Worm (Caenorhabditis elegans) whole organism, L2 larva: ENCODE measurements around the gene B0024.13.

Experiments used
- C34F6.9 ChIP-seq: fragments of 150-350 bp; optimal IDR thresholded peaks from 2 replicates; lab custom pipeline; 2014; ENCODE audit warnings: missing biosample characterization, missing genetic modification characterization
- R02D3.7 ChIP-seq: fragments of 150-350 bp; optimal IDR thresholded peaks from 2 replicates; lab custom pipeline; 2014; ENCODE audit warnings: missing biosample characterization, missing genetic modification characterization
- Y55F3AM.14 ChIP-seq: fragments of 200-800 bp; sonication (Bioruptor generic); optimal IDR thresholded peaks from 2 replicates; lab custom pipeline; 2018; ENCODE audit warnings: mild to moderate bottlenecking, missing genetic modification characterization, missing compliant biosample characterization
- ZK546.5 ChIP-seq: sonication (generic microtip); optimal IDR thresholded peaks from 2 replicates; lab custom pipeline; 2017; ENCODE audit warnings: missing biosample characterization, missing genetic modification characterization
- aly-2 ChIP-seq: fragments of 150-350 bp; optimal IDR thresholded peaks from 2 replicates; lab custom pipeline; 2014; ENCODE audit warnings: missing biosample characterization, missing genetic modification characterization
- ama-1 ChIP-seq: fragments of 150-350 bp; optimal IDR thresholded peaks from 2 replicates; lab custom pipeline; 2018; ENCODE audit warnings: inconsistent platforms
- blmp-1 ChIP-seq: sonication (generic microtip); optimal IDR thresholded peaks from 2 replicates; lab custom pipeline; 2017; ENCODE audit warnings: missing genetic modification characterization, mild to moderate bottlenecking, missing compliant biosample characterization, antibody characterized with exemption, moderate library complexity; ENCODE audit not compliant: insufficient read depth
- ceh-16 ChIP-seq: fragments of 150-350 bp; optimal IDR thresholded peaks from 2 replicates; lab custom pipeline; 2014; ENCODE audit warnings: missing biosample characterization, missing genetic modification characterization
- ceh-82 ChIP-seq: fragments of 150-350 bp; optimal IDR thresholded peaks from 2 replicates; lab custom pipeline; 2014; ENCODE audit warnings: missing biosample characterization, missing genetic modification characterization
- crh-2 ChIP-seq: sonication (generic microtip); optimal IDR thresholded peaks from 2 replicates; lab custom pipeline; 2017; ENCODE audit warnings: missing biosample characterization, missing genetic modification characterization
- egl-27 ChIP-seq: sonication (generic microtip); optimal IDR thresholded peaks from 3 replicates; lab custom pipeline; 2017; ENCODE audit warnings: missing biosample characterization, missing genetic modification reagents, missing genetic modification characterization
- elt-1 ChIP-seq: fragments of 150-350 bp; optimal IDR thresholded peaks from 2 replicates; lab custom pipeline; 2014; ENCODE audit warnings: missing biosample characterization, missing genetic modification characterization
- elt-3 ChIP-seq: sonication (generic microtip); optimal IDR thresholded peaks from 2 replicates; lab custom pipeline; 2017; ENCODE audit warnings: missing biosample characterization, missing genetic modification characterization
- fos-1 ChIP-seq: fragments of 150-350 bp; optimal IDR thresholded peaks from 2 replicates; lab custom pipeline; 2014; ENCODE audit warnings: missing biosample characterization, missing genetic modification characterization
- gmeb-1 ChIP-seq: fragments of 150-350 bp; optimal IDR thresholded peaks from 2 replicates; lab custom pipeline; 2014; ENCODE audit warnings: missing biosample characterization, missing genetic modification characterization
- lin-11 ChIP-seq: fragments of 150-350 bp; sonication (generic microtip); optimal IDR thresholded peaks from 2 replicates; lab custom pipeline; 2014; ENCODE audit warnings: missing biosample characterization, missing genetic modification characterization, inconsistent platforms, mixed read lengths
- lin-13 ChIP-seq: fragments of 150-350 bp; optimal IDR thresholded peaks from 2 replicates; lab custom pipeline; 2014; ENCODE audit warnings: missing biosample characterization, missing genetic modification reagents, missing genetic modification characterization
- lin-39 ChIP-seq: fragments of 150-350 bp; optimal IDR thresholded peaks from 2 replicates; lab custom pipeline; 2014; ENCODE audit warnings: missing biosample characterization, missing genetic modification reagents, missing genetic modification characterization
- mbf-1 ChIP-seq: sonication (generic microtip); optimal IDR thresholded peaks from 2 replicates; lab custom pipeline; 2017; ENCODE audit warnings: missing biosample characterization, missing genetic modification characterization
- mdl-1 ChIP-seq, 2 experiments: fragments of 150-350 bp in 1 of 2; sonication (generic microtip) in 1 of 2; optimal IDR thresholded peaks; 2 replicates each; lab custom pipeline; 2017; ENCODE audit warnings: missing biosample characterization in 2 of 2, missing genetic modification characterization in 2 of 2
- nhr-11 ChIP-seq: fragments of 150-350 bp; optimal IDR thresholded peaks from 2 replicates; lab custom pipeline; 2014; ENCODE audit warnings: missing biosample characterization, missing genetic modification characterization
- nhr-129 ChIP-seq: fragments of 150-350 bp; optimal IDR thresholded peaks from 2 replicates; lab custom pipeline; 2014; ENCODE audit warnings: missing biosample characterization, missing genetic modification characterization
- nhr-23 ChIP-seq: fragments of 150-350 bp; optimal IDR thresholded peaks from 2 replicates; lab custom pipeline; 2014; ENCODE audit warnings: missing biosample characterization, missing genetic modification reagents, missing genetic modification characterization
- nhr-237 ChIP-seq: fragments of 150-350 bp; optimal IDR thresholded peaks from 2 replicates; lab custom pipeline; 2014; ENCODE audit warnings: missing biosample characterization, missing genetic modification characterization
- nhr-25 ChIP-seq: fragments of 150-350 bp; sonication (generic microtip); optimal IDR thresholded peaks from 3 replicates; lab custom pipeline; 2014; ENCODE audit warnings: missing biosample characterization, missing genetic modification characterization
- nhr-6 ChIP-seq: fragments of 150-350 bp; optimal IDR thresholded peaks from 2 replicates; lab custom pipeline; 2014; ENCODE audit warnings: missing biosample characterization, missing genetic modification characterization
- nhr-77 ChIP-seq: fragments of 150-350 bp; optimal IDR thresholded peaks from 2 replicates; lab custom pipeline; 2014; ENCODE audit warnings: missing biosample characterization, missing genetic modification characterization
- peb-1 ChIP-seq: fragments of 150-350 bp; optimal IDR thresholded peaks from 2 replicates; lab custom pipeline; 2014; ENCODE audit warnings: missing biosample characterization, missing genetic modification characterization
- skn-1 ChIP-seq: sonication (generic microtip); optimal IDR thresholded peaks from 2 replicates; lab custom pipeline; 2017; ENCODE audit warnings: missing biosample characterization, missing genetic modification characterization
- sma-3 ChIP-seq: sonication (generic microtip); optimal IDR thresholded peaks from 2 replicates; lab custom pipeline; 2016; ENCODE audit warnings: missing genetic modification reagents, missing genetic modification characterization, missing compliant biosample characterization
- sma-9 ChIP-seq, 2 experiments: fragments of 150-350 bp in 1 of 2; sonication (generic microtip) in 1 of 2; optimal IDR thresholded peaks; 2 replicates each; lab custom pipeline; 2014 to 2016; ENCODE audit warnings: missing genetic modification characterization in 2 of 2, mild to moderate bottlenecking in 1 of 2, missing biosample characterization in 1 of 2, missing compliant biosample characterization in 1 of 2, missing genetic modification reagents in 1 of 2, moderate library complexity in 1 of 2
- unc-39 ChIP-seq: fragments of 150-350 bp; optimal IDR thresholded peaks from 2 replicates; lab custom pipeline; 2014; ENCODE audit warnings: missing biosample characterization, missing genetic modification characterization
- unc-55 ChIP-seq: fragments of 150-350 bp; sonication (generic microtip); optimal IDR thresholded peaks from 3 replicates; lab custom pipeline; 2014; ENCODE audit warnings: missing biosample characterization, missing genetic modification reagents, missing genetic modification characterization
- unc-62 ChIP-seq: fragments of 150-350 bp; optimal IDR thresholded peaks from 2 replicates; lab custom pipeline; 2014; ENCODE audit warnings: missing biosample characterization, missing genetic modification reagents, missing genetic modification characterization
- zag-1 ChIP-seq: fragments of 150-350 bp; optimal IDR thresholded peaks from 2 replicates; lab custom pipeline; 2014; ENCODE audit warnings: missing biosample characterization, missing genetic modification characterization
- ztf-1 ChIP-seq: fragments of 200-800 bp; sonication (Bioruptor generic); conservative IDR thresholded peaks from 2 replicates; pipeline ENCODE4 v1.3.6; 2022; ENCODE audit warnings: missing genetic modification characterization, missing compliant biosample characterization
- ztf-4 ChIP-seq: fragments of 150-350 bp; optimal IDR thresholded peaks from 2 replicates; lab custom pipeline; 2014; ENCODE audit warnings: missing biosample characterization, missing genetic modification characterization

The B0024.13 gene

ce11 chrV:10277579-10277978 is 42.9 kb upstream of the B0024.13 start, which contains the start of gene lys-1:
TSS of gene lys-1 (plus strand) at chrV:10277904.
- TF ChIP-seq sma-9 (GFP tag; optimal IDR thresholded peaks at IDR 0.05; lab: Kevin White, UChicago) = peak; percentile 35
- TF ChIP-seq sma-9 (tag; optimal IDR thresholded peaks at IDR 0.05; lab: Kevin White, UChicago) = no peak
- TF ChIP-seq lin-11 (tag; lab: Kevin White, UChicago) = no peak
- no peak for TF ChIP-seq mbf-1 (tag; lab: Kevin White, UChicago)
- no peak for TF ChIP-seq ceh-16 (tag; lab: Kevin White, UChicago)
- no peak for TF ChIP-seq elt-3 (tag; lab: Kevin White, UChicago)
- no peak for TF ChIP-seq ceh-82
- no peak for TF ChIP-seq unc-55 (GFP tag; lab: Kevin White, UChicago)
- peak; percentile 95 for TF ChIP-seq fos-1 (tag; lab: Kevin White, UChicago)
- TF ChIP-seq C34F6.9 = no peak
- TF ChIP-seq skn-1 (tag; lab: Kevin White, UChicago) = no peak
- TF ChIP-seq ama-1 (lab: Kevin White, UChicago) = no peak

ce11 chrV:10280112-10280511 is 40.4 kb upstream of the B0024.13 start:
- peak; percentile 47 for TF ChIP-seq gmeb-1
- no peak for TF ChIP-seq skn-1 (tag; lab: Kevin White, UChicago)
- peak; percentile 24 for TF ChIP-seq sma-9 (GFP tag; optimal IDR thresholded peaks at IDR 0.05; lab: Kevin White, UChicago)
- no peak for TF ChIP-seq sma-9 (tag; optimal IDR thresholded peaks at IDR 0.05; lab: Kevin White, UChicago)
- TF ChIP-seq fos-1 (tag; lab: Kevin White, UChicago) = peak; percentile 70
- peak; percentile 12 for TF ChIP-seq crh-2
- TF ChIP-seq, all 48 proteins: peak for 4

ce11 chrV:10281374-10281773 is 39.1 kb upstream of the B0024.13 start, which contains the start of gene lys-2:
TSS of gene lys-2 (minus strand) at chrV:10281474.
- no peak for TF ChIP-seq peb-1 (tag; lab: Kevin White, UChicago)
- TF ChIP-seq nhr-23 (tag; lab: Kevin White, UChicago) = no peak
- peak; percentile 66 for TF ChIP-seq sma-9 (GFP tag; optimal IDR thresholded peaks at IDR 0.05; lab: Kevin White, UChicago)
- no peak for TF ChIP-seq sma-9 (tag; optimal IDR thresholded peaks at IDR 0.05; lab: Kevin White, UChicago)
- peak; percentile 27 for TF ChIP-seq crh-2
- TF ChIP-seq fos-1 (tag; lab: Kevin White, UChicago) = peak; percentile 92

DNA sequence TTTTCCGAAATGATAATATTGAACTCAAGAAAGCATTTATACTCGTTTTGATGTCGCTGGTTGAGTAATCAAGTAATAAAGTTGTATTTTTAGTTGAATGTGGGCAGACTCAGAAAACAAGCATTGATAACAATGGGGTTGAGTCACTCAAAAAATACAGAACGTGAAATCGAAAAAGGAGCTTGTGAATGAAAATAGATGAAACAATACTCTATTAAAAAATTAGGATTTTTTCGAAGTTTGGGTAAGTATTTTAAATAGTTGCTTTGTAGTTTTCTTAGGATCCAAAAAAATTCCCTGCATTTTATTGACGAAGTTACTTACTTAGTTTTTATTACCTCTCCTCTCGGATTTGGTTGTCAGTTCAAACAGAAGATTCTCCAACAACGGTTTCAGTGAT is 37.1 kb upstream of the B0024.13 start, which contains the start of gene lys-3:
lys-3 (minus strand) TSS at position 101 of the 400 bp plus-strand sequence.
- no peak for TF ChIP-seq ama-1 (lab: Kevin White, UChicago)
- no peak for TF ChIP-seq nhr-11
- no peak for TF ChIP-seq elt-3 (tag; lab: Kevin White, UChicago)
- TF ChIP-seq ceh-82 = no peak
- TF ChIP-seq ZK546.5 (tag; lab: Kevin White, UChicago) = no peak
- TF ChIP-seq nhr-25 = no peak
- TF ChIP-seq aly-2 (tag; lab: Kevin White, UChicago) = no peak
- TF ChIP-seq R02D3.7 (tag; lab: Kevin White, UChicago) = no peak
- no peak for TF ChIP-seq lin-39 (tag; lab: Kevin White, UChicago)
- no peak for TF ChIP-seq blmp-1 (tag; lab: Kevin White, UChicago)
- no peak for TF ChIP-seq sma-3 (GFP tag; lab: Kevin White, UChicago)
- TF ChIP-seq nhr-237 (tag; lab: Kevin White, UChicago) = no peak
- TF ChIP-seq egl-27 (tag; lab: Kevin White, UChicago) = no peak
- no peak for TF ChIP-seq nhr-6 (tag; lab: Kevin White, UChicago)
- no peak for TF ChIP-seq lin-13 (GFP tag; lab: Kevin White, UChicago)
- no peak for TF ChIP-seq peb-1 (tag; lab: Kevin White, UChicago)
- no peak for TF ChIP-seq C34F6.9
- no peak for TF ChIP-seq ztf-4 (tag; lab: Kevin White, UChicago)
- TF ChIP-seq nhr-129 (tag; lab: Kevin White, UChicago) = no peak
- TF ChIP-seq sma-9 (GFP tag; optimal IDR thresholded peaks at IDR 0.05; lab: Kevin White, UChicago) = no peak
- no peak for TF ChIP-seq sma-9 (tag; optimal IDR thresholded peaks at IDR 0.05; lab: Kevin White, UChicago)

DNA sequence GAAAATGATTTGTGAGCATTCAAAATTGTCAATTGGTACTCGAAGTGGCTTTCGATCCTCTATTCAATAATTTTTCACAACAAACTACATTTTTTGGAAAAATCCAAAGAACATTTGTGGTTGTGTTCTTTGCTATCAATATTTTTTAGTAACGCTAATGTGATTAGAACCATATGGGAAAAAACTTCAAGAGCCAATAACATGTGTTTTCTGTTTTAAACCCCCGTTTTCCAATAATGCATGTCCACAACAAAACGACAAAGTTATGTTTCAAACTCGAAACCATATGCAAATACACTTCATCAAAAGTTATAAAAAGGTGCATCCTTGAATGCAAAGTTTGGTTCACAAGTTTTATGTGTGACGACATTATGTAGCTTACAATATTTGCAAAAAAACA is 34.7 kb upstream of the B0024.13 start:
- TF ChIP-seq nhr-11 = no peak
- no peak for TF ChIP-seq mbf-1 (tag; lab: Kevin White, UChicago)
- TF ChIP-seq ceh-16 (tag; lab: Kevin White, UChicago) = no peak
- no peak for TF ChIP-seq elt-1 (tag; lab: Kevin White, UChicago)
- TF ChIP-seq Y55F3AM.14 (GFP tag; lab: Kevin White, UChicago) = no peak
- TF ChIP-seq peb-1 (tag; lab: Kevin White, UChicago) = no peak
- TF ChIP-seq unc-62 = no peak
- no peak for TF ChIP-seq egl-27 (tag; lab: Kevin White, UChicago)
- no peak for TF ChIP-seq gmeb-1
- TF ChIP-seq ama-1 (lab: Kevin White, UChicago) = no peak
- TF ChIP-seq nhr-77 (tag; lab: Kevin White, UChicago) = no peak
- TF ChIP-seq zag-1 (tag; lab: Kevin White, UChicago) = no peak
- TF ChIP-seq sma-9 (GFP tag; optimal IDR thresholded peaks at IDR 0.05; lab: Kevin White, UChicago) = no peak
- no peak for TF ChIP-seq sma-9 (tag; optimal IDR thresholded peaks at IDR 0.05; lab: Kevin White, UChicago)
- no peak for TF ChIP-seq nhr-25
- TF ChIP-seq mdl-1 (tag; optimal IDR thresholded peaks at IDR 0.05; lab: Kevin White, UChicago) = no peak
- TF ChIP-seq lin-11 (tag; lab: Kevin White, UChicago) = no peak
- TF ChIP-seq unc-39 = no peak
- TF ChIP-seq crh-2 = no peak
- TF ChIP-seq ztf-1 = no peak
